Worm (Caenorhabditis elegans) whole organism, late embryonic: ENCODE measurements around the gene R166.2.
A peak's percentile ranks its signal among the peaks of the same experiment; 100 is the strongest.

Source experiments
- C08G9.2 ChIP-seq: sonication (generic microtip); optimal IDR thresholded peaks from 2 replicates; lab custom pipeline; 2016; ENCODE audit warnings: mild to moderate bottlenecking, missing genetic modification characterization, moderate library complexity, missing compliant biosample characterization
- C38D4.7 ChIP-seq: fragments of 200-800 bp; sonication (Bioruptor generic); optimal IDR thresholded peaks from 2 replicates; lab custom pipeline; 2018; ENCODE audit warnings: mild to moderate bottlenecking, missing genetic modification characterization, moderate library complexity, missing compliant biosample characterization
- K02D7.2 ChIP-seq: sonication (generic microtip); optimal IDR thresholded peaks from 2 replicates; lab custom pipeline; 2017; ENCODE audit warnings: mild to moderate bottlenecking, missing genetic modification characterization, missing compliant biosample characterization
- T23F11.4 ChIP-seq: fragments of 200-800 bp; sonication (Bioruptor generic); optimal IDR thresholded peaks from 2 replicates; lab custom pipeline; 2018; ENCODE audit warnings: mild to moderate bottlenecking, missing genetic modification characterization, missing compliant biosample characterization
- Y22D7AL.16 ChIP-seq: sonication (generic microtip); optimal IDR thresholded peaks from 2 replicates; lab custom pipeline; 2016; ENCODE audit warnings: missing genetic modification characterization, missing compliant biosample characterization
- ama-1 ChIP-seq: fragments of 150-350 bp; optimal IDR thresholded peaks from 2 replicates; lab custom pipeline; 2014
- ceh-14 ChIP-seq: sonication (generic microtip); optimal IDR thresholded peaks from 2 replicates; lab custom pipeline; 2016; ENCODE audit warnings: missing genotype, missing genetic modification characterization, missing compliant biosample characterization
- ceh-19 ChIP-seq: fragments of 200-800 bp; sonication (Bioruptor generic); optimal IDR thresholded peaks from 2 replicates; lab custom pipeline; 2018; ENCODE audit warnings: mild to moderate bottlenecking, missing genetic modification characterization, missing compliant biosample characterization
- ceh-2 ChIP-seq: sonication (generic microtip); optimal IDR thresholded peaks from 2 replicates; lab custom pipeline; 2016; ENCODE audit warnings: missing genotype, missing genetic modification characterization, missing compliant biosample characterization
- ceh-22 ChIP-seq: sonication (generic microtip); optimal IDR thresholded peaks from 2 replicates; lab custom pipeline; 2017; ENCODE audit warnings: missing biosample characterization, missing genetic modification characterization
- ceh-30 ChIP-seq: fragments of 150-350 bp; optimal IDR thresholded peaks from 2 replicates; lab custom pipeline; 2014; ENCODE audit warnings: missing biosample characterization, missing genetic modification characterization
- ceh-34 ChIP-seq: sonication (generic microtip); optimal IDR thresholded peaks from 2 replicates; lab custom pipeline; 2016; ENCODE audit warnings: mild to moderate bottlenecking, missing genetic modification characterization, missing compliant biosample characterization
- che-1 ChIP-seq: sonication (generic microtip); optimal IDR thresholded peaks from 2 replicates; lab custom pipeline; 2016; ENCODE audit warnings: mild to moderate bottlenecking, missing genetic modification characterization, missing compliant biosample characterization
- dve-1 ChIP-seq: sonication (generic microtip); optimal IDR thresholded peaks from 2 replicates; lab custom pipeline; 2017; ENCODE audit warnings: antibody characterized with exemption, mild to moderate bottlenecking, missing genetic modification characterization, missing compliant biosample characterization
- ets-4 ChIP-seq: sonication (generic microtip); optimal IDR thresholded peaks from 2 replicates; lab custom pipeline; 2016; ENCODE audit warnings: missing genetic modification characterization, missing compliant biosample characterization
- fax-1 ChIP-seq: sonication (generic microtip); optimal IDR thresholded peaks from 2 replicates; lab custom pipeline; 2016; ENCODE audit warnings: missing genotype, missing genetic modification characterization, missing compliant biosample characterization
- fkh-10 ChIP-seq: fragments of 150-350 bp; optimal IDR thresholded peaks from 2 replicates; lab custom pipeline; 2014; ENCODE audit warnings: missing biosample characterization, missing genetic modification reagents, missing genetic modification characterization
- hlh-13 ChIP-seq: fragments of 200-800 bp; sonication (Bioruptor generic); optimal IDR thresholded peaks from 2 replicates; lab custom pipeline; 2018; ENCODE audit warnings: mild to moderate bottlenecking, missing genetic modification characterization, missing compliant biosample characterization
- hlh-30 ChIP-seq: sonication (generic microtip); optimal IDR thresholded peaks from 2 replicates; lab custom pipeline; 2017; ENCODE audit warnings: antibody characterized with exemption, missing genetic modification characterization, missing compliant biosample characterization; ENCODE audit not compliant: insufficient read depth
- hlh-6 ChIP-seq: sonication (generic microtip); optimal IDR thresholded peaks from 2 replicates; lab custom pipeline; 2016; ENCODE audit warnings: missing genotype, missing genetic modification characterization, missing compliant biosample characterization
- hlh-8 ChIP-seq: sonication (generic microtip); optimal IDR thresholded peaks from 2 replicates; lab custom pipeline; 2016; ENCODE audit warnings: missing genotype, missing genetic modification characterization, missing compliant biosample characterization
- lin-11 ChIP-seq: fragments of 200-800 bp; sonication (Bioruptor generic); optimal IDR thresholded peaks from 2 replicates; lab custom pipeline; 2018; ENCODE audit warnings: mild to moderate bottlenecking, missing genetic modification characterization, missing compliant biosample characterization
- madf-2 ChIP-seq: sonication (generic microtip); optimal IDR thresholded peaks from 2 replicates; lab custom pipeline; 2017; ENCODE audit warnings: missing genetic modification characterization, missing compliant biosample characterization
- nfya-1 ChIP-seq: sonication (generic microtip); optimal IDR thresholded peaks from 2 replicates; lab custom pipeline; 2017; ENCODE audit warnings: missing genetic modification characterization, mild to moderate bottlenecking, missing compliant biosample characterization, antibody characterized with exemption, moderate library complexity
- nhr-232 ChIP-seq: sonication (generic microtip); optimal IDR thresholded peaks from 2 replicates; lab custom pipeline; 2016; ENCODE audit warnings: missing genetic modification characterization, missing compliant biosample characterization
- odd-2 ChIP-seq: sonication (generic microtip); optimal IDR thresholded peaks from 2 replicates; lab custom pipeline; 2017; ENCODE audit warnings: antibody characterized with exemption, mild to moderate bottlenecking, missing genetic modification characterization, missing compliant biosample characterization
- pag-3 ChIP-seq: sonication (generic microtip); optimal IDR thresholded peaks from 2 replicates; lab custom pipeline; 2016; ENCODE audit warnings: missing compliant biosample characterization, missing genetic modification characterization, borderline replicate concordance
- pat-9 ChIP-seq: fragments of 200-800 bp; sonication (Bioruptor generic); optimal IDR thresholded peaks from 2 replicates; lab custom pipeline; 2018; ENCODE audit warnings: mild to moderate bottlenecking, missing genetic modification characterization, moderate library complexity, missing compliant biosample characterization
- pax-1 ChIP-seq: fragments of 150-350 bp; optimal IDR thresholded peaks from 2 replicates; lab custom pipeline; 2014; ENCODE audit warnings: missing biosample characterization, missing genetic modification characterization
- pha-2 ChIP-seq: sonication (generic microtip); optimal IDR thresholded peaks from 2 replicates; lab custom pipeline; 2017; ENCODE audit warnings: mild to moderate bottlenecking, missing genetic modification characterization, missing compliant biosample characterization
- pros-1 ChIP-seq: fragments of 150-350 bp; optimal IDR thresholded peaks from 2 replicates; lab custom pipeline; 2014; ENCODE audit warnings: missing biosample characterization, missing genetic modification reagents, missing genetic modification characterization
- sdc-2 ChIP-seq: sonication (generic microtip); optimal IDR thresholded peaks from 2 replicates; lab custom pipeline; 2016; ENCODE audit warnings: missing genotype, missing genetic modification characterization, missing compliant biosample characterization
- sox-4 ChIP-seq: sonication (generic microtip); optimal IDR thresholded peaks from 2 replicates; lab custom pipeline; 2017; ENCODE audit warnings: mild to moderate bottlenecking, missing genetic modification characterization, inconsistent platforms, missing compliant biosample characterization
- syd-9 ChIP-seq: sonication (generic microtip); optimal IDR thresholded peaks from 2 replicates; lab custom pipeline; 2016; ENCODE audit warnings: mild to moderate bottlenecking, missing genetic modification characterization, moderate library complexity, missing compliant biosample characterization
- tbx-2 ChIP-seq: sonication (generic microtip); optimal IDR thresholded peaks from 2 replicates; lab custom pipeline; 2016; ENCODE audit warnings: missing genetic modification characterization, missing compliant biosample characterization
- tbx-7 ChIP-seq: sonication (generic microtip); optimal IDR thresholded peaks from 2 replicates; lab custom pipeline; 2016; ENCODE audit warnings: missing genotype, missing genetic modification characterization, missing compliant biosample characterization
- ttx-3 ChIP-seq: sonication (generic microtip); optimal IDR thresholded peaks from 2 replicates; lab custom pipeline; 2016; ENCODE audit warnings: missing genetic modification reagents, missing genetic modification characterization, missing compliant biosample characterization
- unc-55 ChIP-seq: sonication (generic microtip); optimal IDR thresholded peaks from 2 replicates; lab custom pipeline; 2017; ENCODE audit warnings: missing biosample characterization, missing genetic modification reagents, missing genetic modification characterization
- unc-86 ChIP-seq: sonication (generic microtip); optimal IDR thresholded peaks from 2 replicates; lab custom pipeline; 2016; ENCODE audit warnings: missing genetic modification characterization, missing compliant biosample characterization
- ztf-16 ChIP-seq: sonication (generic microtip); optimal IDR thresholded peaks from 2 replicates; lab custom pipeline; 2017; ENCODE audit warnings: missing genetic modification characterization, missing compliant biosample characterization

The R166.2 gene

ce11 chrII:10555484-10556075 is 18.1 kb upstream of the R166.2 start (continued):
- TF ChIP-seq ets-4 (no peak), tbx-2 (tag; lab: Kevin White, UChicago) (peak; percentile 43), ceh-14 (tag; lab: Kevin White, UChicago) (no peak), ceh-34 (tag; lab: Kevin White, UChicago) (no peak), T23F11.4 (GFP tag; lab: Kevin White, UChicago) (no peak)

- TF ChIP-seq nhr-232 (tag; lab: Kevin White, UChicago) (no peak), hlh-6 (tag; lab: Kevin White, UChicago) (no peak), pha-2 (tag; lab: Kevin White, UChicago) (no peak), ttx-3 (tag; lab: Kevin White, UChicago) (no peak), che-1 (tag; lab: Kevin White, UChicago) (no peak), K02D7.2 (tag; lab: Kevin White, UChicago) (no peak), odd-2 (tag; lab: Kevin White, UChicago) (no peak), fkh-10 (GFP tag; lab: Kevin White, UChicago) (no peak), ceh-14 (tag; lab: Kevin White, UChicago) (no peak), C08G9.2 (tag; lab: Kevin White, UChicago) (no peak), T23F11.4 (GFP tag; lab: Kevin White, UChicago) (no peak), Y22D7AL.16 (tag; lab: Kevin White, UChicago) (no peak), nfya-1 (tag; lab: Kevin White, UChicago) (no peak), C38D4.7 (GFP tag; lab: Kevin White, UChicago) (no peak)
Measured at ce11 chrII:10554972-10555371, 17.5 kb upstream of the R166.2 start, which contains the start of gene mnk-1. TSS of gene mnk-1 (minus strand) at chrII:10555044.

- TF ChIP-seq unc-86 (tag; lab: Kevin White, UChicago) = no peak
- TF ChIP-seq dve-1 (tag; lab: Kevin White, UChicago) = no peak
- TF ChIP-seq ceh-22 (tag; lab: Kevin White, UChicago) = no peak
- peak; percentile 10 for TF ChIP-seq unc-55 (GFP tag; lab: Kevin White, UChicago)
- no peak for TF ChIP-seq sdc-2 (tag; lab: Kevin White, UChicago)
- no peak for TF ChIP-seq ceh-2 (tag; lab: Kevin White, UChicago)
- TF ChIP-seq ceh-30 (tag; lab: Kevin White, UChicago) = no peak
- peak; percentile 64 for TF ChIP-seq hlh-30 (tag; lab: Kevin White, UChicago)
- TF ChIP-seq pag-3 (tag; lab: Kevin White, UChicago) = no peak
- TF ChIP-seq nhr-232 (tag; lab: Kevin White, UChicago) = no peak
- no peak for TF ChIP-seq ttx-3 (tag; lab: Kevin White, UChicago)
Measured at ce11 chrII:10554046-10554399, 16.6 kb upstream of the R166.2 start.

ce11 chrII:10553377-10554045 is 16.0 kb upstream of the R166.2 start:
- no peak for TF ChIP-seq sox-4 (tag; lab: Kevin White, UChicago)
- no peak for TF ChIP-seq hlh-13 (GFP tag; lab: Kevin White, UChicago)
- no peak for TF ChIP-seq hlh-8
- no peak for TF ChIP-seq fax-1 (tag; lab: Kevin White, UChicago)
- TF ChIP-seq che-1 (tag; lab: Kevin White, UChicago) = no peak
- TF ChIP-seq unc-86 (tag; lab: Kevin White, UChicago) = no peak
- TF ChIP-seq pat-9 (tag; lab: Kevin White, UChicago) = no peak
- no peak for TF ChIP-seq ama-1 (lab: Kevin White, UChicago)
- no peak for TF ChIP-seq pax-1 (tag; lab: Kevin White, UChicago)
- no peak for TF ChIP-seq syd-9 (tag; lab: Kevin White, UChicago)
- TF ChIP-seq tbx-7 (tag; lab: Kevin White, UChicago) = no peak
- TF ChIP-seq ceh-19 (GFP tag; lab: Kevin White, UChicago) = no peak
- TF ChIP-seq C38D4.7 (GFP tag; lab: Kevin White, UChicago) = no peak
- TF ChIP-seq ztf-16 = no peak
- no peak for TF ChIP-seq ceh-14 (tag; lab: Kevin White, UChicago)
- no peak for TF ChIP-seq pros-1 (tag; lab: Kevin White, UChicago)
- TF ChIP-seq lin-11 = no peak
- TF ChIP-seq madf-2 (tag; lab: Kevin White, UChicago) = no peak
